Worm (Caenorhabditis elegans) whole organism, early embryonic: ENCODE data around the gene mig-6.

Source experiments
- B0310.2 ChIP-seq: sonication (generic microtip); optimal IDR thresholded peaks from 2 replicates; lab custom pipeline; 2016; ENCODE audit warnings: mild to moderate bottlenecking, missing genetic modification characterization, missing compliant biosample characterization
- F13C5.2 ChIP-seq: sonication (generic microtip); optimal IDR thresholded peaks from 2 replicates; lab custom pipeline; 2017; ENCODE audit warnings: mild to moderate bottlenecking, missing genetic modification characterization, inconsistent platforms, missing compliant biosample characterization
- aly-1 ChIP-seq: sonication (generic microtip); optimal IDR thresholded peaks from 2 replicates; lab custom pipeline; 2016; ENCODE audit warnings: missing genetic modification characterization, missing compliant biosample characterization
- ama-1 ChIP-seq: fragments of 150-350 bp; optimal IDR thresholded peaks from 2 replicates; lab custom pipeline; 2014
- ceh-13 ChIP-seq: fragments of 200-800 bp; sonication (Bioruptor generic); optimal IDR thresholded peaks from 2 replicates; lab custom pipeline; 2018; ENCODE audit warnings: mild to moderate bottlenecking, missing genetic modification characterization, missing compliant biosample characterization
- ceh-36 ChIP-seq: sonication (generic microtip); optimal IDR thresholded peaks from 2 replicates; lab custom pipeline; 2016; ENCODE audit warnings: missing genetic modification characterization, inconsistent platforms, missing compliant biosample characterization
- ets-7 ChIP-seq: sonication (generic microtip); optimal IDR thresholded peaks from 2 replicates; lab custom pipeline; 2016; ENCODE audit warnings: missing genotype, missing genetic modification characterization, missing compliant biosample characterization
- flt-1 ChIP-seq: fragments of 200-800 bp; sonication (Bioruptor generic); IDR thresholded peaks from 2 replicates; pipeline ENCODE4 v1.3.6; 2022; ENCODE audit warnings: missing genetic modification characterization, missing compliant biosample characterization
- hmbx-1 ChIP-seq: sonication (generic microtip); optimal IDR thresholded peaks from 2 replicates; lab custom pipeline; 2016; ENCODE audit warnings: mild to moderate bottlenecking, missing genetic modification characterization, missing compliant biosample characterization
- hmg-4 ChIP-seq: fragments of 200-800 bp; sonication (Bioruptor generic); optimal IDR thresholded peaks from 2 replicates; lab custom pipeline; 2018; ENCODE audit warnings: mild to moderate bottlenecking, missing genetic modification characterization, missing compliant biosample characterization
- hnd-1 ChIP-seq: sonication (generic microtip); optimal IDR thresholded peaks from 2 replicates; lab custom pipeline; 2016; ENCODE audit warnings: missing genetic modification characterization, missing compliant biosample characterization
- pes-1 ChIP-seq: fragments of 200-800 bp; sonication (Bioruptor generic); IDR thresholded peaks from 2 replicates; pipeline ENCODE4 v1.3.6; 2022; ENCODE audit warnings: missing genetic modification reagents, missing genetic modification characterization, missing compliant biosample characterization
- scrt-1 ChIP-seq: fragments of 200-800 bp; sonication (Bioruptor generic); IDR thresholded peaks from 2 replicates; pipeline ENCODE4 v1.3.6; 2022; ENCODE audit warnings: missing genetic modification characterization, missing compliant biosample characterization
- sea-1 ChIP-seq: fragments of 200-800 bp; sonication (Bioruptor generic); conservative IDR thresholded peaks from 2 replicates; pipeline ENCODE4 v1.3.6; 2022; ENCODE audit warnings: missing genetic modification characterization, missing compliant biosample characterization
- tbx-11 ChIP-seq: fragments of 200-800 bp; sonication (Bioruptor generic); IDR thresholded peaks from 2 replicates; pipeline ENCODE4 v1.3.6; 2022; ENCODE audit warnings: missing genetic modification characterization, missing compliant biosample characterization
- tbx-37 ChIP-seq: fragments of 200-800 bp; sonication (Bioruptor generic); conservative IDR thresholded peaks from 2 replicates; pipeline ENCODE4 v1.3.6; 2022; ENCODE audit warnings: missing genetic modification reagents, missing genetic modification characterization, missing compliant biosample characterization
- tra-4 ChIP-seq: sonication (generic microtip); optimal IDR thresholded peaks from 2 replicates; lab custom pipeline; 2017; ENCODE audit warnings: missing genetic modification characterization, missing compliant biosample characterization

Gene mig-6

DNA sequence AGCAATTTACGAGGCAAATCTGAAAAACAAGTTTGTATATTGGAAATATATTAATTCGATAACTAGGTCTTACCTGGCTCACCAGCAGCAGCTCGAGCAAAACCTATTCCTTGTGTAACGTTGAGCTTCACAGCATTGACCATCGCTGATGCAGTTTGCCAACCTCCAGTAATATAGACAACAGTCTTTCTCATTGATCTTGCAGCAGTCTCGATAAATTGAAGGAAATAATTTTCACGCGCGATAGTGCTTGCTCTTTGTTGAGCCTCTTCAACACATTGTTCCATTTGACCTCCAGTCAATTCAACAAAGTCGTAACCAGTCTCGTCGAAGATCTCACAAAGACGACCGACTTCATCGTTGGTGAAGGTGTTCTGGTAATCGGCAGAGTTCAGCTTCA lies 16.4 kb upstream of the mig-6 start:
- TF ChIP-seq aly-1 (tag; lab: Kevin White, UChicago), result no peak
- TF ChIP-seq tbx-37 (GFP tag; lab: Robert Waterston, UW), result no peak
- no peak for TF ChIP-seq hmbx-1
- TF ChIP-seq F13C5.2 (tag; lab: Kevin White, UChicago), result no peak
- TF ChIP-seq ama-1 (lab: Kevin White, UChicago), result no peak
- no peak for TF ChIP-seq scrt-1 (GFP tag; lab: Robert Waterston, UW)
- no peak for TF ChIP-seq flt-1 (GFP tag; lab: Robert Waterston, UW)
- TF ChIP-seq sea-1, result no peak
- no peak for TF ChIP-seq tra-4 (tag; lab: Kevin White, UChicago)
- TF ChIP-seq hmg-4 (GFP tag; lab: Kevin White, UChicago), result no peak
- no peak for TF ChIP-seq tbx-11 (GFP tag; lab: Robert Waterston, UW)
- TF ChIP-seq pes-1, result no peak
- no peak for TF ChIP-seq hnd-1 (tag; lab: Kevin White, UChicago)

DNA sequence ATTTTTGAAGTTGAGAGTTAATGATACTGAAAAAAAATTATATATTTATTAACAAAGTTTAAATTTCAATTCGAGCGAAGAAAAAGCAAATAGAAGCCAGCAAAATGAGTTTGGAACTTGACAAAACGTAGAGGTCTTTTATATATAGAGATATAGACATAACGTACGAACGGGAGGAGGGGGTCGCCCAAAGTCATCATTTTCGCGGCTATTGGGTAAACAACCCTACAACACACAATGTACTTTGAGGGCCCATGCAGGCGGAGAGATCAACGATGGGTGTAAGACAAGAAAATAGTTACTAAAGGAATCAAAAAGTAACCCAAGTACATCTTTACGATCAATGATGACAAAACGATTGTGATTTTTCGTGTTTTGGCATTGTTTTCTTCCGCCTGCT lies 15.3 kb upstream of the mig-6 start, which contains the start of gene ZK742.4:
ZK742.4 (minus strand) TSS at position 35 of the 400 bp plus-strand sequence.
- TF ChIP-seq hmg-4 (GFP tag; lab: Kevin White, UChicago) (no peak), ceh-13 (no peak), aly-1 (tag; lab: Kevin White, UChicago) (no peak), ama-1 (lab: Kevin White, UChicago) (no peak), ceh-36 (no peak), tbx-37 (GFP tag; lab: Robert Waterston, UW) (no peak), scrt-1 (GFP tag; lab: Robert Waterston, UW) (no peak), B0310.2 (no peak), F13C5.2 (tag; lab: Kevin White, UChicago) (no peak), sea-1 (no peak), ets-7 (tag; lab: Kevin White, UChicago) (no peak), tra-4 (tag; lab: Kevin White, UChicago) (no peak), tbx-11 (GFP tag; lab: Robert Waterston, UW) (no peak), hnd-1 (tag; lab: Kevin White, UChicago) (no peak), flt-1 (GFP tag; lab: Robert Waterston, UW) (no peak), pes-1 (no peak), hmbx-1 (no peak)

DNA sequence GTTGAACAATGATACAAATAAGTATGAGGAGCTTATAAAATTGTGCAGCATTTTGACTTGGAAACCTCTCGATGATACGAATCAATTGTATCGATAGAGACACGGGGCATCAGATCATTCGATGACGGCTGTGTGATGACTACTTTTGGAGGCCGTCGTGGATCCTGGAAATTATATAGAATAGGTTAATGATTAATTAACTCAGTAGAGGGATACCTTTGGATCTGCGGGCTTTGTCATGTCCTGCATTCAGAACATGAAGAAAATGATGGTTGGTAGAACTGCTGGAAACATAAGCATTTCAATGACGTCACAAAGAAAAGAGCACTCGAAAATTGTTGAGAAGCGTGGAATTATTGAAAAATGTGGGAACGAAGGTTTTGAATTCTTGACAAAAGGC lies 12.4 kb upstream of the mig-6 start, which contains the start of gene ZK742.6:
ZK742.6 (minus strand) TSS at position 342 of the 400 bp plus-strand sequence.
- TF ChIP-seq ets-7 (tag; lab: Kevin White, UChicago) (no peak), hmg-4 (GFP tag; lab: Kevin White, UChicago) (no peak), hnd-1 (tag; lab: Kevin White, UChicago) (no peak), aly-1 (tag; lab: Kevin White, UChicago) (no peak)

DNA sequence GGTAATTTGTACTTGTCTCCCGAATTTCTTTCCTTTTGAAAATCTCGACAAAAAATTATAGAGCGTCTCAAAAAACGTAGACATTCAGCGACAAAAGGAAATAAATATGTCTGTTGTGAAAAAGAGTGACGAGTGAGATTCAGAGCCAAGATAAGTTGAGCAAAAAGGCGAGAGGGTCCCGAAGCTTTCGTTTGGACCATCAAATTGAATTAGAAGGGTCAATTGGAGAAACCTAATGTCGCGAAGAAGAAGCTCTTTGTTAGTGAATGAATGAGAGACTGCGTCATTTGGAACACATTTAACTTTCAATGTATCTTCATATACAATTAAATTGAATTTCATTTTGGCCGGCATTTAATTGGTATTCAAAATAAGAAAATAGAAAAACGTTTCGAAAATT lies 10.5 kb upstream of the mig-6 start:
- no peak for TF ChIP-seq hmbx-1
- no peak for TF ChIP-seq flt-1 (GFP tag; lab: Robert Waterston, UW)
- no peak for TF ChIP-seq aly-1 (tag; lab: Kevin White, UChicago)
- TF ChIP-seq tra-4 (tag; lab: Kevin White, UChicago), result no peak
- no peak for TF ChIP-seq ceh-13
- no peak for TF ChIP-seq ceh-36
- TF ChIP-seq scrt-1 (GFP tag; lab: Robert Waterston, UW), result no peak
- TF ChIP-seq F13C5.2 (tag; lab: Kevin White, UChicago), result no peak
- TF ChIP-seq ama-1 (lab: Kevin White, UChicago), result no peak
- no peak for TF ChIP-seq tbx-37 (GFP tag; lab: Robert Waterston, UW)
- TF ChIP-seq sea-1, result no peak
- TF ChIP-seq hmg-4 (GFP tag; lab: Kevin White, UChicago), result no peak
- TF ChIP-seq B0310.2, result no peak
- TF ChIP-seq tbx-11 (GFP tag; lab: Robert Waterston, UW), result no peak
- no peak for TF ChIP-seq pes-1
- no peak for TF ChIP-seq ets-7 (tag; lab: Kevin White, UChicago)
- TF ChIP-seq hnd-1 (tag; lab: Kevin White, UChicago), result no peak

DNA sequence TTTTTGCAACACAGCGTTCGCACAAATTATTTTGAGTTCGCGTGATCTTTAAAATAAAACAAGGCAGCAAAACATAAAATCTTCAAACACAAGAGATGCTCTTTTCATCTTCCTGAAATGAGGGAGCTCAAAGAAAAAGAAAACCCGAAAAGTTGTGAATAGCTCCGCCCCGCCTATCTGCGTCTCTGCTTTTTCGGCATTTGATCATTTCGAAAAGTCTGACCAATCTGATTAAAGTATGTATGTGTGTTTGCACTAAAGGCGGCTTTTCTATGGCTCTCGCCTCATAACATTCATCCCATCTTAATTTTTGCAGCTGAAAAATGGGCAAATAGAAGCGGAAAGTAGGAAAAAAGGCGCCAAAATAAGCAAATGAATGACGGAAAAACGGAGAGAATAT lies 7.4 kb upstream of the mig-6 start:
- TF ChIP-seq pes-1, result no peak

DNA sequence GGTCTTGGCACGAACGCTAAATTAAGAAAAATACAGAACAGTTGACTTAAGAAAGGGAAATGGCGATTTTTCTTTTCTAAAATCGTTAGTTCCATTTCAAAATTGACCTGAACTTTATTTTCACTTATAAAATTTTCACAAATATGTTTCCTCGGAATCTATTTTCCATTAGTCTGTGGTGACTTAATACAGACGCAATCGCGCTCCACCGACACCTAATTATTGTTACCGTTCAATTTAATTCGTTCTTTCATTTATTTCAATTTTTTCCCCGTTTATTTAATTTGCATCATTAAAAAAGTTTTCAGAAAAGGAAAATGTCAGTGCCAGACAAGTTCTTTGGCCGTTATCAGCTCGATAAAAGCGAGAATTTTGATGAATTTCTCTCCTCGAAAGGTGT lies 6.7 kb upstream of the mig-6 start, which contains the start of gene lbp-4:
lbp-4 (plus strand) TSS at position 309 of the 400 bp plus-strand sequence.
- TF ChIP-seq scrt-1 (GFP tag; lab: Robert Waterston, UW) (no peak), tra-4 (tag; lab: Kevin White, UChicago) (no peak), B0310.2 (no peak), hmg-4 (GFP tag; lab: Kevin White, UChicago) (no peak), aly-1 (tag; lab: Kevin White, UChicago) (no peak), ceh-13 (no peak), hmbx-1 (no peak), ets-7 (tag; lab: Kevin White, UChicago) (peak; percentile 3), tbx-37 (GFP tag; lab: Robert Waterston, UW) (no peak), F13C5.2 (tag; lab: Kevin White, UChicago) (no peak), flt-1 (GFP tag; lab: Robert Waterston, UW) (peak; percentile 4; the same call in 1 of the 2 replicates), pes-1 (no peak), hnd-1 (tag; lab: Kevin White, UChicago) (no peak), ama-1 (lab: Kevin White, UChicago) (no peak), tbx-11 (GFP tag; lab: Robert Waterston, UW) (no peak), ceh-36 (no peak)

DNA sequence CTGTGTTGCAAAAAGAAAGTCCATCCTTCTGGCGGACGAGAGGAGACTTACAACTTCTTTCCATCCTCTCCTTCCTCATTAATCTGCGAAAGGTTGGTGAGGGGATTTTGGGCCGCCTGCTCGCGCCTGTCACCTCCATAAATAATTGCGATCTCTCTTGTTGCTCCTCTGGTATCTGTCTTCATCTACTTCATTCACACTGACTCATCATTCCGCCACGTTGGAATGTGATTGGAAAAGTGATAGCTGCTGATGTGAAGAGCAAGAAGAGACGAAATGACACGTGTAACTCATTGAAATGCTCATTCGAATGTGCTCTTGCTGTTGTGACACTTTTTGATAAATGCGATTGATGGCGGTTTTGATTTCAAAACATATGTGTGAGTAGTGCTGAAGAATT lies 4.4 kb upstream of the mig-6 start:
- TF ChIP-seq F13C5.2 (tag; lab: Kevin White, UChicago) (no peak), tbx-37 (GFP tag; lab: Robert Waterston, UW) (no peak), tbx-11 (GFP tag; lab: Robert Waterston, UW) (no peak), scrt-1 (GFP tag; lab: Robert Waterston, UW) (no peak), hnd-1 (tag; lab: Kevin White, UChicago) (no peak), hmbx-1 (no peak), hmg-4 (GFP tag; lab: Kevin White, UChicago) (no peak), ets-7 (tag; lab: Kevin White, UChicago) (no peak), sea-1 (no peak), pes-1 (no peak), ceh-36 (no peak), tra-4 (tag; lab: Kevin White, UChicago) (no peak), flt-1 (GFP tag; lab: Robert Waterston, UW) (no peak), aly-1 (tag; lab: Kevin White, UChicago) (no peak), B0310.2 (no peak), ceh-13 (no peak), ama-1 (lab: Kevin White, UChicago) (no peak)
